Fruit fly (Drosophila melanogaster) whole organism, pupa: ENCODE measurements around the gene Ahcy.

ENCODE experiments used
- CG10348 ChIP-seq: fragments of 200-800 bp; sonication (Bioruptor generic); IDR thresholded peaks from 2 replicates; pipeline ENCODE4 v1.3.6; 2022; ENCODE audit warnings: missing biosample characterization, missing genetic modification characterization
- CG12605 ChIP-seq: fragments of 200-800 bp; sonication (Bioruptor generic); IDR thresholded peaks from 2 replicates; pipeline ENCODE4 v1.3.6; 2022; ENCODE audit warnings: missing biosample characterization, missing genetic modification characterization
- CG13204 ChIP-seq: fragments of 200-800 bp; sonication (Bioruptor generic); optimal IDR thresholded peaks from 2 replicates; lab custom pipeline; 2018; ENCODE audit warnings: missing biosample characterization, mild to moderate bottlenecking, missing genetic modification characterization, moderate library complexity
- CG14655 ChIP-seq: fragments of 200-800 bp; sonication (Bioruptor generic); optimal IDR thresholded peaks from 3 replicates; lab custom pipeline; 2017; ENCODE audit warnings: mild to moderate bottlenecking, missing biosample characterization, missing genetic modification reagents, missing genetic modification characterization
- CG15710 ChIP-seq: fragments of 200-800 bp; sonication (Bioruptor generic); optimal IDR thresholded peaks from 2 replicates; lab custom pipeline; 2018; ENCODE audit warnings: missing biosample characterization, mild to moderate bottlenecking, missing genetic modification characterization, moderate library complexity
- CG17806 ChIP-seq: fragments of 200-800 bp; sonication (Bioruptor generic); optimal IDR thresholded peaks from 2 replicates; lab custom pipeline; 2018; ENCODE audit warnings: missing biosample characterization, mild to moderate bottlenecking, missing genetic modification characterization, moderate library complexity
- CG32121 ChIP-seq: fragments of 200-800 bp; sonication (Bioruptor generic); IDR thresholded peaks from 2 replicates; pipeline ENCODE4 v1.3.6; 2022; ENCODE audit warnings: missing biosample characterization, missing genetic modification characterization
- CG34367 ChIP-seq: fragments of 200-800 bp; sonication (Bioruptor generic); optimal IDR thresholded peaks from 2 replicates; lab custom pipeline; 2018; ENCODE audit warnings: missing biosample characterization, mild to moderate bottlenecking, missing genetic modification characterization
- CG4496 ChIP-seq: fragments of 200-800 bp; sonication (Bioruptor generic); IDR thresholded peaks from 3 replicates; pipeline ENCODE4 v1.3.6; 2022; ENCODE audit warnings: missing biosample characterization, missing genetic modification characterization
- CG8159 ChIP-seq: fragments of 200-800 bp; sonication (Bioruptor generic); optimal IDR thresholded peaks from 3 replicates; lab custom pipeline; 2018; ENCODE audit warnings: missing biosample characterization, mild to moderate bottlenecking, missing genetic modification characterization, moderate library complexity
- CG8301 ChIP-seq: fragments of 200-800 bp; sonication (Bioruptor generic); optimal IDR thresholded peaks from 2 replicates; lab custom pipeline; 2018; ENCODE audit warnings: missing biosample characterization, mild to moderate bottlenecking, missing genetic modification characterization
- CG9948 ChIP-seq: fragments of 200-800 bp; sonication (Bioruptor generic); optimal IDR thresholded peaks from 2 replicates; lab custom pipeline; 2018; ENCODE audit warnings: missing biosample characterization, mild to moderate bottlenecking, missing genetic modification characterization, moderate library complexity
- D1 ChIP-seq: fragments of 200-800 bp; sonication (Bioruptor generic); optimal IDR thresholded peaks from 2 replicates; lab custom pipeline; 2018; ENCODE audit warnings: missing biosample characterization, mild to moderate bottlenecking, missing genetic modification characterization, moderate library complexity
- EcR ChIP-seq: fragments of 200-800 bp; sonication (Bioruptor generic); optimal IDR thresholded peaks from 3 replicates; lab custom pipeline; 2019; ENCODE audit warnings: missing biosample characterization, missing genetic modification characterization, mild to moderate bottlenecking, moderate library complexity, missing genetic modification reagents
- Ets98B ChIP-seq: fragments of 200-800 bp; sonication (Bioruptor generic); IDR thresholded peaks from 2 replicates; pipeline ENCODE4 v1.3.6; 2022; ENCODE audit warnings: missing biosample characterization, missing genetic modification characterization
- Pif1A ChIP-seq: fragments of 200-800 bp; sonication (Bioruptor generic); optimal IDR thresholded peaks from 3 replicates; lab custom pipeline; 2016; ENCODE audit warnings: missing biosample characterization, missing genetic modification characterization
- Pif1B ChIP-seq: fragments of 200-800 bp; sonication (Bioruptor generic); optimal IDR thresholded peaks from 3 replicates; lab custom pipeline; 2016; ENCODE audit warnings: missing biosample characterization, missing genetic modification characterization
- Snoo ChIP-seq: fragments of 200-800 bp; sonication (Bioruptor generic); optimal IDR thresholded peaks from 3 replicates; lab custom pipeline; 2017; ENCODE audit warnings: missing biosample characterization, mild to moderate bottlenecking, missing genetic modification characterization, inconsistent platforms
- fd96Ca ChIP-seq: fragments of 200-800 bp; sonication (Bioruptor generic); IDR thresholded peaks from 3 replicates; pipeline ENCODE4 v1.3.6; 2022; ENCODE audit warnings: missing biosample characterization, missing genetic modification characterization
- gl ChIP-seq: fragments of 200-800 bp; sonication (Bioruptor generic); optimal IDR thresholded peaks from 2 replicates; lab custom pipeline; 2018; ENCODE audit warnings: missing biosample characterization, mild to moderate bottlenecking, missing genetic modification characterization
- rn ChIP-seq: fragments of 200-800 bp; sonication (Bioruptor generic); IDR thresholded peaks from 2 replicates; pipeline ENCODE4 v1.3.6; 2022; ENCODE audit warnings: missing biosample characterization, missing genetic modification characterization

Gene Ahcy

DNA sequence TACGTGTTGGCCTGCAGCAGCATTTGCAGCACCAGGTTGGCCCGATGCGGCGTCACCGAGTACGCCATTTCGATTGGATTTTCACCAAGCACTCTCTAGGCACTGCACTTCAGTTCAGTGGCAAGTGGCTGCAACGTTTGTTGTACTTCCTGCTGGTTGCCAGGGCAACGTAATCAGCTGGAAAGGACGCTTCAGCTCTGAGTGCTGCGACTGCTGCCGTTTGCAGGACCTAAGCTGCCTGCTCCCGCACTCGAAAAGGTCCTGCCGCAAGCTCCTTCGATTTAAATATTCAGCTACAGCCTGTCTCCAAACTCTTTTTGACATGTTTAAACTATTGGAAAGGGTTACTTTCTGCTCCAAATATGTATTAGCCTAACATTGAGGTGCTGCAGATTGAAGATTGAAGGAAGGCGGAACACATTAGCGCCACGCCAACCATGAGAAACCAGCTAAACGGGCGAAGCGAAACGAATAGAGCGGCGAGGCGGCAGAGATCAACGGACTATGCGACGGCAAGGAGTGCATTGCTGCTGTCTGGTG lies 17.4 kb downstream of the Ahcy start, which contains the start of the genes CG15642 and CG15641:
Gene CG15642, minus strand, starts transcription at position 356 of the 540 bp plus-strand sequence.
Gene CG15641, plus strand, starts transcription at position 490 of the 540 bp plus-strand sequence.
- TF ChIP-seq CG12605 = no peak

- TF ChIP-seq CG8159 (tag; lab: Kevin White, UChicago) (no peak), CG17806 (tag; lab: Kevin White, UChicago) (no peak), CG14655 (GFP tag; lab: Kevin White, UChicago) (no peak), gl (tag; lab: Kevin White, UChicago) (no peak), fd96Ca (GFP tag; lab: Robert Waterston, UW) (no peak), CG10348 (GFP tag; lab: Robert Waterston, UW) (no peak), CG34367 (tag; lab: Kevin White, UChicago) (no peak), CG4496 (GFP tag; lab: Robert Waterston, UW) (no peak), CG12605 (no peak), Pif1B (no peak), Pif1A (GFP tag; lab: Kevin White, UChicago) (no peak), EcR (GFP tag; lab: Kevin White, UChicago) (no peak)
These were observed 21.8 kb downstream of the Ahcy start, which contains the start of the genes Grip128 and Alg14 for dm6 chrX:15471904-15472303. TSS of gene Grip128 (minus strand) at chrX:15472119. TSS of gene Alg14 (plus strand) at chrX:15472164.

dm6 chrX:15475367-15475789 lies 25.3 kb downstream of the Ahcy start, which contains the start of gene mh:
TSS of gene mh (minus strand) at chrX:15475400.
- TF ChIP-seq CG32121 = peak; percentile 20; the same call in 1 of the 2 replicates
- TF ChIP-seq D1 (tag; lab: Kevin White, UChicago) = no peak
- TF ChIP-seq, all 21 proteins: peak for 1

- TF ChIP-seq CG13204 = no peak
- TF ChIP-seq CG15710 (tag; lab: Kevin White, UChicago) = no peak
- TF ChIP-seq D1 (tag; lab: Kevin White, UChicago) = no peak
- no peak for TF ChIP-seq fd96Ca (GFP tag; lab: Robert Waterston, UW)
- TF ChIP-seq EcR (GFP tag; lab: Kevin White, UChicago) = no peak
These were observed 25.7 kb downstream of the Ahcy start, which contains the start of gene CG6324 for dm6 chrX:15475791-15476190. TSS of gene CG6324 (plus strand) at chrX:15476091.

dm6 chrX:15482236-15482660 lies 32.2 kb downstream of the Ahcy start, which contains the start of gene CG6340:
TSS of gene CG6340 (plus strand) at chrX:15482374.
- no peak for TF ChIP-seq CG10348 (GFP tag; lab: Robert Waterston, UW)
- TF ChIP-seq CG9948 (tag; lab: Kevin White, UChicago) = no peak
- TF ChIP-seq Pif1B = no peak
- TF ChIP-seq CG13204 = no peak
- peak; percentile 17 for TF ChIP-seq CG15710 (tag; lab: Kevin White, UChicago)
- TF ChIP-seq fd96Ca (GFP tag; lab: Robert Waterston, UW) = no peak
- no peak for TF ChIP-seq CG34367 (tag; lab: Kevin White, UChicago)
- peak; percentile 37 for TF ChIP-seq CG8159 (tag; lab: Kevin White, UChicago)
- TF ChIP-seq gl (tag; lab: Kevin White, UChicago) = no peak
- TF ChIP-seq D1 (tag; lab: Kevin White, UChicago) = no peak
- TF ChIP-seq Pif1A (GFP tag; lab: Kevin White, UChicago) = no peak
- no peak for TF ChIP-seq CG17806 (tag; lab: Kevin White, UChicago)
- TF ChIP-seq CG8301 (tag; lab: Kevin White, UChicago) = peak; percentile 6
- TF ChIP-seq CG14655 (GFP tag; lab: Kevin White, UChicago) = no peak
- TF ChIP-seq CG32121 = no peak
- no peak for TF ChIP-seq rn (GFP tag; lab: Robert Waterston, UW)
- no peak for TF ChIP-seq Snoo
- TF ChIP-seq CG4496 (GFP tag; lab: Robert Waterston, UW) = 0 out of 3 replicates have a peak, but pooled peaks have one; percentile 18
- TF ChIP-seq Ets98B = no peak
- TF ChIP-seq CG12605 = no peak
- no peak for TF ChIP-seq EcR (GFP tag; lab: Kevin White, UChicago)

DNA sequence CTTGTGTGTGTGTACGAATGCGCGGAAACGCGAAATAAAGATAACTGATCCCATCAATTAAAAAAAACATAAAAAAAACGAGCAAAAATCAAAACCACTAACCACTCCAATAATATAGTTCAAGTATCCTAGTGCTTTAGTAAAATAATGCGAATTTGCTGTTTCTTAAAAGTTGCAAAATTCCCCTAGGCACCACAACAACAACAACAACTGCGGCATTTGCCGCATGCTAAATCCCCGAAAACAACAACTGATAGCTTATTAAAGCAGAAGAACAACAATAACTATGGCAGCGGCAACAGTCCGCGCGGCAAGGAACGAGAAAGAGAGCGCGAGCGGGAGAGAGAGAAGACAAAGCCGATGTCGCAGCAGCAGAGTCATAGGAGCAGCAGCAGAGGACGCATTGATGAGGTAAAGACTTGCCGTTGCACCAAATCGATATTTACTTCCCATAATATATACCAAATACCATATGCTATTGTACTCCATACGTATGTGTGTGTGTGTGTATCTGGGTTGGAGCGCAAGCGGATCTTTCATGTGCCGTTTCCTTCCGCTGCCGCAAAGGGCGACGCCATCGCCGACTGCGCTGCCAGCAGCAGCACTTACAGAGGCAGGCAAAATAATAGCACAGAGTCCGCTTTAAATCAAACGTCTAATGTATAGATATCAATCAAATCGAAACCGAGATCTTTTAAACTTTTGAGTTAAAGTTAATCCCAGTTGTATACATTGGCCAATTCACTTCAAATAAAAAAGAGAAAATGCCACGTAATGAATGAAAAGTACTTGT lies 33.1 kb downstream of the Ahcy start:
- no peak for TF ChIP-seq Ets98B
- peak; percentile 16 for TF ChIP-seq CG13204

- TF ChIP-seq CG9948 (tag; lab: Kevin White, UChicago) (no peak), CG15710 (tag; lab: Kevin White, UChicago) (no peak), fd96Ca (GFP tag; lab: Robert Waterston, UW) (no peak), Snoo (no peak), CG14655 (GFP tag; lab: Kevin White, UChicago) (no peak), CG13204 (no peak)
These were observed 34.5 kb downstream of the Ahcy start for dm6 chrX:15484451-15485032.
